Fruit fly (Drosophila melanogaster) S2 (cell line): Measurements from ENCODE around the gene Rdh.

Experiments
- CG8478 ChIP-seq: fragments of >200 bp; optimal IDR thresholded peaks from 2 replicates; lab custom pipeline; 2018
- CTCF ChIP-seq, 2 experiments: fragments of >200 bp; optimal IDR thresholded peaks; 2 replicates each; lab custom pipeline; 2018

Rdh gene

dm6 chr3L:3862504-3863380 is 37.5 kb downstream of the Rdh start:
- TF ChIP-seq CTCF (optimal IDR thresholded peaks at IDR 0.05; lab: Kevin White, UChicago) (no peak), CG8478 (lab: Kevin White, UChicago) (no peak)

dm6 chr3L:3863462-3863861 is 38.2 kb downstream of the Rdh start:
- TF ChIP-seq CG8478 (lab: Kevin White, UChicago): no peak
- TF ChIP-seq CTCF (optimal IDR thresholded peaks at IDR 0.05; lab: Kevin White, UChicago): no peak

dm6 chr3L:3865290-3865891 is 40.1 kb downstream of the Rdh start:
- no peak for TF ChIP-seq CTCF (optimal IDR thresholded peaks at IDR 0.05; lab: Kevin White, UChicago)
- TF ChIP-seq CG8478 (lab: Kevin White, UChicago): no peak

DNA sequence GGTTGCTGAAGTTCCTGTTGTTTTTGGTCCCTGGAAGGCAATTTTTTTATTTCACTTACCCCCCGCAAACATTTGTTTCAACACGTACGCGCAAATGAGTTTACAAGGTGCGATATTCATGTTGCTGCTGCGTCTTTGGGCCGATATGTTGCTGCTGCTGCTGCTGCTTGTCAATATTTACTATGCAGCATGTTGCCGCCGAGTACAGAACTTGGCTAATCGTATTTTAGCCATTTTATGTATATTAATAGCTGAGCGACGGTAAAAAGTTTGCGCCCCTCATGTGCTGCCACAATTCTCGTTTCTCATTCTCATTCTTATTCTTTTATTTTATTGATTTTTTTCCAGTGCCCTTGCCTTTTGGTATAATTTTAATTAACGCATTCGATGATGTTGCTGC is 41.2 kb downstream of the Rdh start:
- no peak for TF ChIP-seq CG8478 (lab: Kevin White, UChicago)
- no peak for TF ChIP-seq CTCF (optimal IDR thresholded peaks at IDR 0.05; lab: Kevin White, UChicago)

DNA sequence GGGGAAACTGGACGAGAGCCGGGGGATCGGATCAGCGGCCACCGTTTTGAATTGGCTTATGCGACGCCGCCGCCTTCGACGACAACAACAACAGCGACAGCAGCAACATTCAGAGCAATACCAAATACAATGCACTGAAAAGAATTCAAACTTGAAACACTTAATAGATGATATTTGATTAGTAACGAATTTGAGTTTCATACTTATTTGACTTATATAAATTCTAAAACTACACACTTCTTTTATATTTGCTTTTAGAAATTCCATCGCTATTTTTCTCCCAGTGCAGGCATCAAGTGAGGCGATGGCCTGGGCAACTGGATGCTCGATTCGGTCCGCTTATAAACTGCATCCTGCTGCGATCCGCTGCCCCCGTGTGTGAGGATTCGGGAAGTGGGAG is 42.8 kb downstream of the Rdh start:
- TF ChIP-seq CG8478 (lab: Kevin White, UChicago): no peak
- no peak for TF ChIP-seq CTCF (optimal IDR thresholded peaks at IDR 0.05; lab: Kevin White, UChicago)

dm6 chr3L:3871284-3871683 is 46.0 kb downstream of the Rdh start:
- TF ChIP-seq CTCF (optimal IDR thresholded peaks at IDR 0.05; lab: Kevin White, UChicago): no peak
- no peak for TF ChIP-seq CG8478 (lab: Kevin White, UChicago)

DNA sequence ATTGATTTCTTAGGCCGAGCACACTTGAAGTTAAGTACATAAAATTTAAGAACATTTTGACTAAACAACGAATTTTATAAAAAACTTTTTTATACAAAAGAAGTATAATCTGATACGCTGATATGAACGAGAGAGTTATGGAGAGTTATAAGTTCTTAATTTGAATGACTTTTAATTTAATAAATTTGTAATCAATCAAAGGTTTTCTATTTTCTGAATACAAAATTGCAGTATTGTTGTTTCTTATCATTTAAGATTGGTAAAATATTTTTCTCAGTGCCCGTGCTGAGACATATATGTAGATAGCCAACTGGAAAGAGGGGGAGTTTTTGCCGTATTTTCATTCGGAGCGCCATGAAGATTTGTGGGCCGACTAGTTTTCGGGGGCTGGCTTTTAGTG is 47.8 kb downstream of the Rdh start:
- TF ChIP-seq CG8478 (lab: Kevin White, UChicago) (no peak), CTCF (optimal IDR thresholded peaks at IDR 0.05; lab: Kevin White, UChicago) (no peak)

- no peak for TF ChIP-seq CG8478 (lab: Kevin White, UChicago)
- no peak for TF ChIP-seq CTCF (optimal IDR thresholded peaks at IDR 0.05; lab: Kevin White, UChicago)
Observed at dm6 chr3L:3875004-3875403, 49.8 kb downstream of the Rdh start.

DNA sequence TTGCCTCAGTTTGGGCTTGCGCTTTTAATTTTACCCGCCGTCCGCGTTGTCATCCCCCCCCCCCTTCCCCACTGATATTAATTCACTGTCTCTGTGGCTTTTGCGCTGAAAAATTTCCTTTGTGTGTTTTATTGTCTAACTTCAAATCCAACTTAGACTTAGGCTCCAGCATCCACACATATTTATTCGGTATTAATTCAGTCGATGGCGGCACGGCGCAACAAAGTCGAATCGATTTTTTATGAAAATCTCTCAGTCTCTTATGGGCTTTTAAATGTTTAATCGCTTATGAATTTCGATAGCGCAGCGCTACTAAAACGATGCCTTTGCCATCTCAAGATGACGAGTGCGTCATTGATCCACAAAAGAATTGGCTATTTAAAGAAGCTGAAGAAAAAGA is 50.7 kb downstream of the Rdh start:
- TF ChIP-seq CTCF (optimal IDR thresholded peaks at IDR 0.05; lab: Kevin White, UChicago) (no peak), CG8478 (lab: Kevin White, UChicago) (no peak)

dm6 chr3L:3876861-3877260 is 51.6 kb downstream of the Rdh start:
- TF ChIP-seq CTCF (optimal IDR thresholded peaks at IDR 0.05; lab: Kevin White, UChicago) (no peak), CG8478 (lab: Kevin White, UChicago) (no peak)
